Fruit fly (Drosophila melanogaster) whole organism, embryonic: Measurements from ENCODE around the gene CG33703.

Experiments used
- Asciz ChIP-seq: fragments of 200-800 bp; sonication (Bioruptor generic); optimal IDR thresholded peaks from 2 replicates; lab custom pipeline; 2017; ENCODE audit warnings: missing biosample characterization, mild to moderate bottlenecking, missing genetic modification characterization, missing genetic modification reagents
- B-H1 ChIP-seq: fragments of 200-800 bp; sonication (Bioruptor generic); IDR thresholded peaks from 3 replicates; pipeline ENCODE4 v1.3.6; 2022; ENCODE audit warnings: missing biosample characterization, missing genetic modification characterization
- BtbVII ChIP-seq: fragments of 200-800 bp; sonication (Bioruptor generic); optimal IDR thresholded peaks from 3 replicates; lab custom pipeline; 2017; ENCODE audit warnings: missing biosample characterization, mild to moderate bottlenecking, missing genetic modification characterization
- C15 ChIP-seq: fragments of 200-800 bp; sonication (Bioruptor generic); IDR thresholded peaks from 3 replicates; pipeline ENCODE4 v1.3.6; 2022; ENCODE audit warnings: missing biosample characterization, missing genetic modification characterization
- CG10209 ChIP-seq: fragments of 200-800 bp; sonication (Bioruptor generic); optimal IDR thresholded peaks from 3 replicates; lab custom pipeline; 2017; ENCODE audit warnings: missing biosample characterization, mild to moderate bottlenecking, missing genetic modification characterization, missing genetic modification reagents
- CG10565 ChIP-seq: fragments of 200-800 bp; sonication (Bioruptor generic); optimal IDR thresholded peaks from 3 replicates; lab custom pipeline; 2016; ENCODE audit warnings: missing biosample characterization, mild to moderate bottlenecking, missing genetic modification characterization
- CG11695 ChIP-seq: fragments of 200-800 bp; sonication (Bioruptor generic); IDR thresholded peaks from 3 replicates; pipeline ENCODE4 v1.3.6; 2022; ENCODE audit warnings: missing biosample characterization, missing genetic modification characterization
- CG12942 ChIP-seq: fragments of 200-800 bp; sonication (Bioruptor generic); optimal IDR thresholded peaks from 3 replicates; lab custom pipeline; 2016; ENCODE audit warnings: missing biosample characterization, missing genetic modification characterization
- CG13296 ChIP-seq: fragments of 200-800 bp; sonication (Bioruptor generic); optimal IDR thresholded peaks from 3 replicates; lab custom pipeline; 2018; ENCODE audit warnings: missing biosample characterization, mild to moderate bottlenecking, missing genetic modification characterization
- CG13775 ChIP-seq: fragments of 200-800 bp; sonication (Bioruptor generic); optimal IDR thresholded peaks from 3 replicates; lab custom pipeline; 2017; ENCODE audit warnings: missing biosample characterization, mild to moderate bottlenecking, missing genetic modification characterization
- CG14014 ChIP-seq: fragments of 200-800 bp; sonication (Bioruptor generic); IDR thresholded peaks from 2 replicates; pipeline ENCODE4 v1.3.6; 2022; ENCODE audit warnings: missing biosample characterization, missing genetic modification characterization
- CG14965 ChIP-seq: fragments of 200-800 bp; sonication (Bioruptor generic); optimal IDR thresholded peaks from 2 replicates; lab custom pipeline; 2016; ENCODE audit warnings: missing biosample characterization, missing genetic modification characterization, borderline replicate concordance
- CG17829 ChIP-seq: fragments of 200-800 bp; optimal IDR thresholded peaks from 2 replicates; lab custom pipeline; 2019; ENCODE audit warnings: missing biosample characterization, mild to moderate bottlenecking, missing genetic modification characterization, moderate library complexity
- CG1792 ChIP-seq: fragments of 200-800 bp; sonication (Bioruptor generic); optimal IDR thresholded peaks from 2 replicates; lab custom pipeline; 2016; ENCODE audit warnings: missing biosample characterization, missing genetic modification characterization
- CG18476 ChIP-seq: fragments of 200-800 bp; sonication (Bioruptor generic); optimal IDR thresholded peaks from 2 replicates; lab custom pipeline; 2016; ENCODE audit warnings: missing biosample characterization, mild to moderate bottlenecking, missing genetic modification characterization
- CG18619 ChIP-seq: fragments of 200-800 bp; sonication (Bioruptor generic); optimal IDR thresholded peaks from 3 replicates; lab custom pipeline; 2017; ENCODE audit warnings: missing biosample characterization, mild to moderate bottlenecking, missing genetic modification characterization
- CG30403 ChIP-seq: fragments of 200-800 bp; sonication (Bioruptor generic); optimal IDR thresholded peaks from 3 replicates; lab custom pipeline; 2016; ENCODE audit warnings: missing biosample characterization, missing genetic modification characterization
- CG32532 ChIP-seq: fragments of 200-800 bp; sonication (Bioruptor generic); IDR thresholded peaks from 2 replicates; pipeline ENCODE4 v1.3.6; 2022; ENCODE audit warnings: missing biosample characterization, missing genetic modification characterization
- CG42726 ChIP-seq: fragments of 200-800 bp; sonication (Bioruptor generic); IDR thresholded peaks from 2 replicates; pipeline ENCODE4 v1.3.6; 2022; ENCODE audit warnings: missing biosample characterization, missing genetic modification characterization; ENCODE audit not compliant: partially characterized antibody
- CG4424 ChIP-seq: fragments of 200-800 bp; sonication (Bioruptor generic); optimal IDR thresholded peaks from 3 replicates; lab custom pipeline; 2016; ENCODE audit warnings: missing biosample characterization, missing genetic modification characterization
- CG6272 ChIP-seq: fragments of 200-800 bp; sonication (Bioruptor generic); IDR thresholded peaks from 2 replicates; pipeline ENCODE4 v1.3.6; 2022; ENCODE audit warnings: missing biosample characterization, missing genetic modification characterization
- CG7556 ChIP-seq: fragments of 200-800 bp; sonication (Bioruptor generic); optimal IDR thresholded peaks from 2 replicates; lab custom pipeline; 2017; ENCODE audit warnings: missing biosample characterization, mild to moderate bottlenecking, missing genetic modification characterization
- CG7839 ChIP-seq: fragments of 200-800 bp; sonication (Bioruptor generic); optimal IDR thresholded peaks from 3 replicates; lab custom pipeline; 2018; ENCODE audit warnings: missing biosample characterization, mild to moderate bottlenecking, missing genetic modification characterization, moderate library complexity
- CG8290 ChIP-seq, 3 experiments: fragments of 200-800 bp; sonication (Bioruptor generic); optimal IDR thresholded peaks; 2 replicates each; lab custom pipeline; 2016 to 2019; ENCODE audit warnings: missing biosample characterization in 3 of 3, missing genetic modification characterization in 3 of 3, mild to moderate bottlenecking in 2 of 3, moderate library complexity in 1 of 3
- D ChIP-seq, 2 experiments: fragments of 200-800 bp in 1 of 2; fragments of >200 bp in 1 of 2; sonication (Bioruptor generic) in 1 of 2; optimal IDR thresholded peaks; 2 replicates in 1 of 2; 3 replicates in 1 of 2; lab custom pipeline; 2017; ENCODE audit warnings: mild to moderate bottlenecking in 1 of 2, missing biosample characterization in 1 of 2, missing genetic modification characterization in 1 of 2, missing genetic modification reagents in 1 of 2
- Doc2 ChIP-seq: fragments of 200-800 bp; sonication (Bioruptor generic); IDR thresholded peaks from 2 replicates; pipeline ENCODE4 v1.3.6; 2022; ENCODE audit warnings: missing biosample characterization, missing genetic modification characterization
- Ets65A ChIP-seq: fragments of 200-800 bp; sonication (Bioruptor generic); peaks from one replicate; lab custom pipeline; 2016; ENCODE audit warnings: missing biosample characterization, missing genetic modification characterization
- H15 ChIP-seq: fragments of 200-800 bp; sonication (Bioruptor generic); IDR thresholded peaks from 3 replicates; pipeline ENCODE4 v1.3.6; 2022; ENCODE audit warnings: missing biosample characterization, missing genetic modification characterization
- Lpt ChIP-seq: fragments of >200 bp; optimal IDR thresholded peaks from 2 replicates; lab custom pipeline; 2018; ENCODE audit warnings: missing biosample characterization, missing genetic modification characterization
- NC2α ChIP-seq: fragments of 200-800 bp; sonication (Bioruptor generic); optimal IDR thresholded peaks from 2 replicates; lab custom pipeline; 2016; ENCODE audit warnings: missing biosample characterization, missing genetic modification characterization
- Oli ChIP-seq: fragments of 200-800 bp; sonication (Bioruptor generic); optimal IDR thresholded peaks from 2 replicates; lab custom pipeline; 2018; ENCODE audit warnings: missing biosample characterization, mild to moderate bottlenecking, missing genetic modification characterization, moderate library complexity
- PHDP ChIP-seq: fragments of 200-800 bp; sonication (Bioruptor generic); optimal IDR thresholded peaks from 3 replicates; lab custom pipeline; 2018; ENCODE audit warnings: missing biosample characterization, mild to moderate bottlenecking, missing genetic modification characterization, moderate library complexity
- Poxn ChIP-seq: fragments of 200-800 bp; sonication (Bioruptor generic); IDR thresholded peaks from 2 replicates; pipeline ENCODE4 v1.3.6; 2022; ENCODE audit warnings: missing biosample characterization, missing genetic modification characterization
- Six4 ChIP-seq: fragments of 200-800 bp; sonication (Bioruptor generic); optimal IDR thresholded peaks from 2 replicates; lab custom pipeline; 2016; ENCODE audit warnings: missing biosample characterization, missing genetic modification characterization
- TFAM ChIP-seq: fragments of 200-800 bp; sonication (Bioruptor generic); optimal IDR thresholded peaks from 2 replicates; lab custom pipeline; 2017; ENCODE audit warnings: missing biosample characterization, missing genetic modification characterization, inconsistent platforms
- bowl ChIP-seq: fragments of 200-800 bp; sonication (Bioruptor generic); IDR thresholded peaks from 2 replicates; pipeline ENCODE4 v1.3.6; 2022; ENCODE audit warnings: missing biosample characterization, missing genetic modification characterization
- chn ChIP-seq: fragments of 200-800 bp; sonication (Bioruptor generic); optimal IDR thresholded peaks from 2 replicates; lab custom pipeline; 2016; ENCODE audit warnings: missing biosample characterization, missing genetic modification characterization
- crc ChIP-seq: fragments of 200-800 bp; sonication (Bioruptor generic); optimal IDR thresholded peaks from 2 replicates; lab custom pipeline; 2016; ENCODE audit warnings: missing biosample characterization, missing genetic modification characterization
- disco-r ChIP-seq: fragments of 200-800 bp; sonication (Bioruptor generic); optimal IDR thresholded peaks from 2 replicates; lab custom pipeline; 2016; ENCODE audit warnings: missing biosample characterization, missing genetic modification characterization
- fd3F ChIP-seq: fragments of 200-800 bp; sonication (Bioruptor generic); optimal IDR thresholded peaks from 2 replicates; lab custom pipeline; 2018; ENCODE audit warnings: missing biosample characterization, mild to moderate bottlenecking, missing genetic modification characterization, moderate library complexity
- gce ChIP-seq: fragments of 200-800 bp; sonication (Bioruptor generic); IDR thresholded peaks from 3 replicates; pipeline ENCODE4 v1.3.6; 2022; ENCODE audit warnings: missing biosample characterization, missing genetic modification characterization
- her ChIP-seq: fragments of 200-800 bp; sonication (Bioruptor generic); optimal IDR thresholded peaks from 2 replicates; lab custom pipeline; 2016; ENCODE audit warnings: missing biosample characterization, missing genetic modification characterization
- maf-S ChIP-seq: fragments of 200-800 bp; sonication (Bioruptor generic); optimal IDR thresholded peaks from 2 replicates; lab custom pipeline; 2016; ENCODE audit warnings: missing biosample characterization, missing genetic modification characterization
- nau ChIP-seq: fragments of 200-800 bp; sonication (Bioruptor generic); optimal IDR thresholded peaks from 3 replicates; lab custom pipeline; 2017; ENCODE audit warnings: missing biosample characterization, mild to moderate bottlenecking, missing genetic modification characterization, missing genetic modification reagents
- prd ChIP-seq, 3 experiments: fragments of >200 bp in 2 of 3; fragments of 200-800 bp in 1 of 3; sonication (Bioruptor generic) in 1 of 3; optimal IDR thresholded peaks in 2 of 3; IDR thresholded peaks in 1 of 3; 2 replicates in 2 of 3; 3 replicates in 1 of 3; pipeline versions ENCODE4 v1.3.6 to Lab custom; 2017 to 2022; ENCODE audit warnings: missing biosample characterization in 1 of 3, missing genetic modification characterization in 1 of 3
- ranshi ChIP-seq: fragments of 200-800 bp; sonication (Bioruptor generic); IDR thresholded peaks from 2 replicates; pipeline ENCODE4 v1.3.6; 2022; ENCODE audit warnings: missing biosample characterization, missing genetic modification characterization
- scrt ChIP-seq: fragments of 200-800 bp; sonication (Bioruptor generic); optimal IDR thresholded peaks from 2 replicates; lab custom pipeline; 2018; ENCODE audit warnings: missing biosample characterization, mild to moderate bottlenecking, missing genetic modification characterization, moderate library complexity
- slou ChIP-seq: fragments of 200-800 bp; sonication (Bioruptor generic); optimal IDR thresholded peaks from 3 replicates; lab custom pipeline; 2016; ENCODE audit warnings: missing biosample characterization, missing genetic modification characterization
- so ChIP-seq: fragments of 200-800 bp; sonication (Bioruptor generic); IDR thresholded peaks from 3 replicates; pipeline ENCODE4 v1.3.6; 2022; ENCODE audit warnings: missing biosample characterization, missing genetic modification characterization
- trh ChIP-seq: fragments of 200-800 bp; sonication (Bioruptor generic); optimal IDR thresholded peaks from 2 replicates; lab custom pipeline; 2016; ENCODE audit warnings: missing biosample characterization, missing genetic modification characterization

Gene CG33703

DNA sequence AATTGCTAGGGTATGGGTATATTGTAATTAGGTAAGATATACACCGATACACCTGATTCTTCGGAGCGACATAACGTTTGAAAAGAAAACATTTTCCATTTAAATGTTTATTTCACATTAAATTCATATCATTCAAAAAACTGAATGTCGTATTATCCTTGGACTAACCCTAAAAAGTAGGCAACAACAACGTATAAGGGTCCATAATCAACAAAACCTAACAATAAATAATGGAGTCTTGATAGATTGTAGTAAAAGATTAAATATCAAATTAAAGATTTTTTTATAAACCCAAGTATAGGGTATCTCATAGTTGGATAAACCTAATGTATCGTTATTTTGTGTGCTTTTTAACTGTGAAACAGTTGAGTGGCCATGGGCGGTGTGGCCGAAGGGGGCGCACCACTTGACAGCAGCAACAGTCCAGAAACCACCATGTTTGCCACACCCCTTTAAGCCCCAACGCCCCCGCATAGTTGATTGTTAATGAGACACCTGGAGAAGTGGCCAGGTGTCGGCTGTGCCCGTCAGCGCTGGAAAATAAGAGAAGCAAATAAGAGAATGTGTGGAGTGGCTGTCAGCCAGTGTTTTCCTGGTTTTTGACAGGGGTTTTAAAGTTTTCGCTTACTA lies 44.1 kb downstream of the CG33703 start (continued):
- TF ChIP-seq CG18476 (GFP tag; lab: Kevin White, UChicago) = no peak
- no peak for TF ChIP-seq her (GFP tag; lab: Kevin White, UChicago)
- no peak for TF ChIP-seq D (optimal IDR thresholded peaks at IDR 0.05; lab: Kevin White, UChicago)
- peak; percentile 34 for TF ChIP-seq D (GFP tag; optimal IDR thresholded peaks at IDR 0.05; lab: Kevin White, UChicago)
- TF ChIP-seq so (GFP tag; lab: Robert Waterston, UW) = no peak
- TF ChIP-seq C15 (GFP tag; lab: Robert Waterston, UW) = no peak
- no peak for TF ChIP-seq ranshi (GFP tag; lab: Robert Waterston, UW)
- peak; percentile 56 for TF ChIP-seq CG7556 (GFP tag; lab: Kevin White, UChicago)
- TF ChIP-seq CG1792 = no peak
- TF ChIP-seq NC2α (GFP tag; lab: Kevin White, UChicago) = no peak
- TF ChIP-seq CG8290 (GFP tag; optimal IDR thresholded peaks at IDR 0.05; lab: Kevin White, UChicago) = no peak
- peak in 1 of 2 experiments; percentile 1 for TF ChIP-seq CG8290 (tag; optimal IDR thresholded peaks at IDR 0.05; lab: Kevin White, UChicago)
- TF ChIP-seq CG10209 (GFP tag; lab: Kevin White, UChicago) = peak; percentile 17
- no peak for TF ChIP-seq nau (GFP tag; lab: Kevin White, UChicago)
- TF ChIP-seq B-H1 (GFP tag; lab: Robert Waterston, UW) = no peak
- TF ChIP-seq PHDP = peak; percentile 30
- TF ChIP-seq CG7839 (tag; lab: Kevin White, UChicago) = peak; percentile 62
- no peak for TF ChIP-seq CG14014 (GFP tag; lab: Robert Waterston, UW)
- no peak for TF ChIP-seq crc
- no peak for TF ChIP-seq bowl (GFP tag; lab: Robert Waterston, UW)
- TF ChIP-seq H15 (GFP tag; lab: Robert Waterston, UW) = no peak
- no peak for TF ChIP-seq Lpt (GFP tag; lab: Kevin White, UChicago)
- no peak for TF ChIP-seq CG11695
- TF ChIP-seq Poxn = no peak
- TF ChIP-seq slou (GFP tag; lab: Kevin White, UChicago) = no peak
- TF ChIP-seq gce (GFP tag; lab: Robert Waterston, UW) = no peak
- peak; percentile 11 for TF ChIP-seq scrt
- TF ChIP-seq trh = no peak
- TF ChIP-seq Asciz (GFP tag; lab: Kevin White, UChicago) = no peak
- no peak for TF ChIP-seq prd (optimal IDR thresholded peaks at IDR 0.05; lab: Kevin White, UChicago)
- no peak for TF ChIP-seq prd (GFP tag; IDR thresholded peaks at IDR 0.05; lab: Robert Waterston, UW)
- TF ChIP-seq CG30403 (GFP tag; lab: Kevin White, UChicago) = peak; percentile 36
- TF ChIP-seq maf-S (GFP tag; lab: Kevin White, UChicago) = no peak
- TF ChIP-seq CG12942 = no peak
- no peak for TF ChIP-seq chn (GFP tag; lab: Kevin White, UChicago)
- no peak for TF ChIP-seq fd3F (GFP tag; lab: Kevin White, UChicago)
- no peak for TF ChIP-seq CG42726
- TF ChIP-seq CG18619 (GFP tag; lab: Kevin White, UChicago) = peak; percentile 13
- no peak for TF ChIP-seq TFAM (GFP tag; lab: Kevin White, UChicago)
- no peak for TF ChIP-seq CG13296 (GFP tag; lab: Kevin White, UChicago)
- TF ChIP-seq CG10565 (GFP tag; lab: Kevin White, UChicago) = no peak
- no peak for TF ChIP-seq CG17829 (tag; lab: Kevin White, UChicago)
- no peak for TF ChIP-seq Doc2 (GFP tag; lab: Robert Waterston, UW)
- no peak for TF ChIP-seq Six4 (GFP tag; lab: Kevin White, UChicago)
- no peak for TF ChIP-seq BtbVII (GFP tag; lab: Kevin White, UChicago)
- no peak for TF ChIP-seq disco-r
- TF ChIP-seq CG32532 (GFP tag; lab: Robert Waterston, UW) = no peak; the same call in 1 of the 2 replicates
- TF ChIP-seq Oli (tag; lab: Kevin White, UChicago) = peak; percentile 31
- no peak for TF ChIP-seq CG14965 (GFP tag; lab: Kevin White, UChicago)
- peak; percentile 3 for TF ChIP-seq CG4424 (GFP tag; lab: Kevin White, UChicago)
- peak; percentile 26 for TF ChIP-seq CG13775
- TF ChIP-seq Ets65A (GFP tag; lab: Kevin White, UChicago) = peak; percentile 80
- no peak for TF ChIP-seq CG6272 (GFP tag; lab: Robert Waterston, UW)
